Worm (Caenorhabditis elegans): Measurements from ENCODE around the gene alh-11.

DNA sequence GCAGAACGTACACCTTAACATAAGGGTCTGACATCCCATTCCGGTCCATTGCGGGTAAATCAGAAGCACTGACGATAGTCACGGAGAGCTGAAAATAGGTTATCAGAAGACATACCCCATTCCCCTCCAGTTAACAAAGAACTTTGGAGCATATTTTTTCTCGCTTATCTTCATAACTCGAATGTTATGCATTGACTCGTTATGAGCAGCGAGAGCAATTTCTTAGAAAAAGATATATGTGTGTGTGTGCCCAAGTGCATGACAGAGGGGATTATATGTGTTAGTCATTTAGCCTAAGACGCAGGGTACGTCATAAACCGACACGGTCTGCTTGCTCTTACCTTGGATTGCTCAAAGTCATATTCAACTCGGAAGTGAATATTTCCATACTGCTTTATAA is 10.9 kb upstream of the alh-11 start:
- no peak for TF ChIP-seq hlh-26 (GFP tag; conservative IDR thresholded peaks at IDR 0.05)
- TF ChIP-seq hsf-1 (GFP tag; IDR thresholded peaks at IDR 0.05): no peak
